Fruit fly (Drosophila melanogaster) whole organism, adult: ENCODE measurements around the gene CG13373.

Source experiments
- CG11617 ChIP-seq: fragments of 200-800 bp; sonication (Bioruptor generic); optimal IDR thresholded peaks from 2 replicates; lab custom pipeline; 2017; ENCODE audit warnings: mild to moderate bottlenecking, missing biosample characterization, missing genetic modification reagents, missing genetic modification characterization
- CG5204 ChIP-seq: fragments of 200-800 bp; sonication (Bioruptor generic); optimal IDR thresholded peaks from 2 replicates; lab custom pipeline; 2016; ENCODE audit warnings: missing biosample characterization, missing genetic modification characterization
- Hr96 ChIP-seq: fragments of 200-800 bp; sonication (Bioruptor generic); optimal IDR thresholded peaks from 2 replicates; lab custom pipeline; 2016; ENCODE audit warnings: missing biosample characterization, missing genetic modification characterization
- bab1 ChIP-seq: fragments of 200-800 bp; sonication (Bioruptor generic); optimal IDR thresholded peaks from 3 replicates; lab custom pipeline; 2019; ENCODE audit warnings: missing biosample characterization, mild to moderate bottlenecking, missing genetic modification characterization, moderate library complexity
- cic ChIP-seq: fragments of 200-800 bp; sonication (Bioruptor generic); optimal IDR thresholded peaks from 2 replicates; lab custom pipeline; 2017; ENCODE audit warnings: missing biosample characterization, mild to moderate bottlenecking, missing genetic modification characterization, moderate library complexity
- cnc ChIP-seq, 2 experiments: fragments of >200 bp; optimal IDR thresholded peaks; 2 replicates each; lab custom pipeline; 2017
- ovo ChIP-seq: fragments of 200-800 bp; sonication (Bioruptor generic); optimal IDR thresholded peaks from 2 replicates; lab custom pipeline; 2016; ENCODE audit warnings: missing biosample characterization, missing genetic modification characterization
- pad ChIP-seq: fragments of 200-800 bp; sonication (Bioruptor generic); optimal IDR thresholded peaks from 3 replicates; lab custom pipeline; 2017; ENCODE audit warnings: missing biosample characterization, missing genetic modification characterization, mild to moderate bottlenecking, moderate library complexity, missing genetic modification reagents
- toe ChIP-seq: fragments of 200-800 bp; sonication (Bioruptor generic); optimal IDR thresholded peaks from 2 replicates; lab custom pipeline; 2016; ENCODE audit warnings: missing biosample characterization, missing genetic modification characterization

CG13373 gene

DNA sequence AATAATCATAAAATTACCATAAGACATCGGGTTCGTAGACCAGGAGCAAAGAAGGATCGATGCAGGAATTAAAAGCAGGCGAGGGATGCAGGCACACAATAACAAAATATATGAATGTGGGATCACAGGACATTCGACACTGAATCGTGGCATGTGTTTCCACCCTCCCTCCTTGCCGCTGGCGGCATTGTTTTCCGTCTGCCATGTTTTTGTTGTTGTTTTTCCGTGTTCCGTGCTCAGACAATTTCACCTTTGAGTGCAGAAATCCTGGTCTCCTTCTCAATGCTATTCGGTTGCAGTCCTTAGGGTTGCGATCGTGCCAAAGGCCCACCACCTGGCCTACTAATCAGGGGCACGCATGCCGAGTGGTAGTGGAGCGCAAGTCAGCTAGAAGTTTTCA is 48.8 kb downstream of the CG13373 start:
- no peak for TF ChIP-seq toe (GFP tag; lab: Kevin White, UChicago)
- no peak for TF ChIP-seq cnc (optimal IDR thresholded peaks at IDR 0.05; lab: Kevin White, UChicago)
- no peak for TF ChIP-seq CG11617 (GFP tag; lab: Kevin White, UChicago)
- TF ChIP-seq pad (GFP tag; lab: Kevin White, UChicago) = no peak
- TF ChIP-seq CG5204 (GFP tag; lab: Kevin White, UChicago) = no peak
- no peak for TF ChIP-seq ovo (GFP tag; lab: Kevin White, UChicago)
- no peak for TF ChIP-seq cic (GFP tag; lab: Kevin White, UChicago)

DNA sequence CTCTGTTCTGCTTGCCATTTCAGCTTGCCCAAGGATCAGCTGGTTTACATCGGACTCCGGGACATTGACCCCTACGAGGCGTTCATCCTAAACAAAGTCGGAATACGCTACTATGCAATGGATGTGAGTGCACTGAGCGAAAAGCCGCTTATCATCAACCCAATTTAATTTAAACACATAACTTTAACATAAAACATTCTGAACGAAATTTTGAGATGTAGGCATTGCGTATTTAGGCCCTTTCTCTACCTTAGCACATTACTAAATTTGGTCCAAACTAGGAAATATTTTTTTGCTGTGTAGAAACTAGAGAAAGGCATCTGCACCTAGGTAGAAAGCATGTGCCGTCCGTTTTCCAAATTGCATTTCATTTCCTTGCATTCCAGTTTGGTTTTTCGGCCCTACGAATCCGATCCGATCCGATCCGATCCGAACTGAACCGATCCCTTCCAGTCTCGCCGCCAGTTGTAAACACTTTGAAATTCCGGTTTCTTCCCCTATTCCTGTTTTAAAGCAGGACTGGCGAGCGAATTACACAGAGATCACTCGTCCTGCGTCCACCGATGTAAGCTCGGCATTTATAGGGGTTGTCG is 49.8 kb downstream of the CG13373 start:
- no peak for TF ChIP-seq CG5204 (GFP tag; lab: Kevin White, UChicago)
- TF ChIP-seq Hr96 = no peak
- no peak for TF ChIP-seq cic (GFP tag; lab: Kevin White, UChicago)
- no peak for TF ChIP-seq CG11617 (GFP tag; lab: Kevin White, UChicago)
- no peak for TF ChIP-seq bab1 (GFP tag; lab: Kevin White, UChicago)
- no peak for TF ChIP-seq ovo (GFP tag; lab: Kevin White, UChicago)
- TF ChIP-seq pad (GFP tag; lab: Kevin White, UChicago) = no peak
